Fruit fly (Drosophila melanogaster) whole organism, pupa: ENCODE data around the gene CG17687.
A peak's percentile ranks its signal among the peaks of the same experiment; 100 is the strongest.

Source experiments
- CG10348 ChIP-seq: fragments of 200-800 bp; sonication (Bioruptor generic); IDR thresholded peaks from 2 replicates; pipeline ENCODE4 v1.3.6; 2022; ENCODE audit warnings: missing biosample characterization, missing genetic modification characterization
- CG15710 ChIP-seq: fragments of 200-800 bp; sonication (Bioruptor generic); optimal IDR thresholded peaks from 2 replicates; lab custom pipeline; 2018; ENCODE audit warnings: missing biosample characterization, mild to moderate bottlenecking, missing genetic modification characterization, moderate library complexity
- CG17806 ChIP-seq: fragments of 200-800 bp; sonication (Bioruptor generic); optimal IDR thresholded peaks from 2 replicates; lab custom pipeline; 2018; ENCODE audit warnings: missing biosample characterization, mild to moderate bottlenecking, missing genetic modification characterization, moderate library complexity
- CG8159 ChIP-seq: fragments of 200-800 bp; sonication (Bioruptor generic); optimal IDR thresholded peaks from 3 replicates; lab custom pipeline; 2018; ENCODE audit warnings: missing biosample characterization, mild to moderate bottlenecking, missing genetic modification characterization, moderate library complexity
- CG8301 ChIP-seq: fragments of 200-800 bp; sonication (Bioruptor generic); optimal IDR thresholded peaks from 2 replicates; lab custom pipeline; 2018; ENCODE audit warnings: missing biosample characterization, mild to moderate bottlenecking, missing genetic modification characterization
- CG9948 ChIP-seq: fragments of 200-800 bp; sonication (Bioruptor generic); optimal IDR thresholded peaks from 2 replicates; lab custom pipeline; 2018; ENCODE audit warnings: missing biosample characterization, mild to moderate bottlenecking, missing genetic modification characterization, moderate library complexity
- D1 ChIP-seq: fragments of 200-800 bp; sonication (Bioruptor generic); optimal IDR thresholded peaks from 2 replicates; lab custom pipeline; 2018; ENCODE audit warnings: missing biosample characterization, mild to moderate bottlenecking, missing genetic modification characterization, moderate library complexity
- Ets98B ChIP-seq: fragments of 200-800 bp; sonication (Bioruptor generic); IDR thresholded peaks from 2 replicates; pipeline ENCODE4 v1.3.6; 2022; ENCODE audit warnings: missing biosample characterization, missing genetic modification characterization
- fd96Ca ChIP-seq: fragments of 200-800 bp; sonication (Bioruptor generic); IDR thresholded peaks from 3 replicates; pipeline ENCODE4 v1.3.6; 2022; ENCODE audit warnings: missing biosample characterization, missing genetic modification characterization
- gl ChIP-seq: fragments of 200-800 bp; sonication (Bioruptor generic); optimal IDR thresholded peaks from 2 replicates; lab custom pipeline; 2018; ENCODE audit warnings: missing biosample characterization, mild to moderate bottlenecking, missing genetic modification characterization

DNA sequence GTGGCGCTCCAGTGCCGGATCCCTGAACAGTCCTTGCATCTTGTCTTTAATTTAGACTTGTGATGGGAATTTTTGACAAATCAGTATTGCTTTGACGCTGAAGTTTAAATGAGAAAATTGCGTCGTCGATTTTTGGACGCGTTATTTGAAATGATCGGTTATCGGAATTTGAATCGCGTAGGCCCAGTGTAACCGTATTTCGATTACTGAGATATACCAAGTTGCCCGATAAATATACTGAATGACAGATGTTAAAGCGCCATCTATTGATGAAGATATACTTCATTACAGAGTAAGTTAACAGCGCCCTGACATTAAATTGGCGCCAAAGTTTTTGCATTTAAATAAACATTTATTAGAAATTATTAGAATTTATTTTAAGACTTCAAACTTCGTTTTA is 41.0 kb downstream of the CG17687 start, which contains the start of gene Poc1:
- no peak for TF ChIP-seq gl (tag; lab: Kevin White, UChicago)
- TF ChIP-seq CG8301 (tag; lab: Kevin White, UChicago), result no peak
- no peak for TF ChIP-seq CG8159
- no peak for TF ChIP-seq CG9948
- no peak for TF ChIP-seq fd96Ca (GFP tag; lab: Robert Waterston, UW)
- no peak for TF ChIP-seq CG10348 (GFP tag; lab: Robert Waterston, UW)
- TF ChIP-seq Ets98B (GFP tag; lab: Robert Waterston, UW), result no peak
- TF ChIP-seq D1 (tag; lab: Kevin White, UChicago), result peak; percentile 8
- no peak for TF ChIP-seq CG15710 (tag; lab: Kevin White, UChicago)
- no peak for TF ChIP-seq CG17806 (tag; lab: Kevin White, UChicago)
